Worm (Caenorhabditis elegans) whole organism, late embryonic: Measurements from ENCODE around the gene fbxa-202.

Experiments used
- T23F11.4 ChIP-seq: fragments of 200-800 bp; sonication (Bioruptor generic); optimal IDR thresholded peaks from 2 replicates; lab custom pipeline; 2018; ENCODE audit warnings: mild to moderate bottlenecking, missing genetic modification characterization, missing compliant biosample characterization
- ceh-18 ChIP-seq: sonication (generic microtip); optimal IDR thresholded peaks from 2 replicates; lab custom pipeline; 2016; ENCODE audit warnings: missing genetic modification characterization, missing compliant biosample characterization
- ceh-48 ChIP-seq: sonication (generic microtip); optimal IDR thresholded peaks from 2 replicates; lab custom pipeline; 2016; ENCODE audit warnings: missing genetic modification characterization, inconsistent platforms, missing compliant biosample characterization
- fkh-10 ChIP-seq: fragments of 150-350 bp; optimal IDR thresholded peaks from 2 replicates; lab custom pipeline; 2014; ENCODE audit warnings: missing biosample characterization, missing genetic modification reagents, missing genetic modification characterization
- nfya-1 ChIP-seq: sonication (generic microtip); optimal IDR thresholded peaks from 2 replicates; lab custom pipeline; 2017; ENCODE audit warnings: missing genetic modification characterization, mild to moderate bottlenecking, missing compliant biosample characterization, antibody characterized with exemption, moderate library complexity
- odd-2 ChIP-seq: sonication (generic microtip); optimal IDR thresholded peaks from 2 replicates; lab custom pipeline; 2017; ENCODE audit warnings: antibody characterized with exemption, mild to moderate bottlenecking, missing genetic modification characterization, missing compliant biosample characterization
- pha-2 ChIP-seq: sonication (generic microtip); optimal IDR thresholded peaks from 2 replicates; lab custom pipeline; 2017; ENCODE audit warnings: mild to moderate bottlenecking, missing genetic modification characterization, missing compliant biosample characterization
- pha-4 ChIP-seq: fragments of 150-350 bp; optimal IDR thresholded peaks from 2 replicates; lab custom pipeline; 2018; ENCODE audit warnings: missing biosample characterization, missing genetic modification reagents, missing genetic modification characterization
- pqm-1 ChIP-seq: sonication (generic microtip); optimal IDR thresholded peaks from 2 replicates; lab custom pipeline; 2016; ENCODE audit warnings: missing genetic modification characterization, missing compliant biosample characterization
- sox-4 ChIP-seq: sonication (generic microtip); optimal IDR thresholded peaks from 2 replicates; lab custom pipeline; 2017; ENCODE audit warnings: mild to moderate bottlenecking, missing genetic modification characterization, inconsistent platforms, missing compliant biosample characterization
- ttx-3 ChIP-seq: sonication (generic microtip); optimal IDR thresholded peaks from 2 replicates; lab custom pipeline; 2016; ENCODE audit warnings: missing genetic modification reagents, missing genetic modification characterization, missing compliant biosample characterization
- unc-3 ChIP-seq, 2 experiments: fragments of 200-800 bp in 1 of 2; sonication (Bioruptor generic) in 1 of 2; sonication (generic microtip) in 1 of 2; conservative IDR thresholded peaks in 1 of 2; optimal IDR thresholded peaks in 1 of 2; 2 replicates each; pipeline versions ENCODE4 v1.3.6 to Lab custom; 2016 to 2022; ENCODE audit warnings: missing compliant biosample characterization in 2 of 2, missing genetic modification characterization in 2 of 2, missing genetic modification reagents in 1 of 2
- unc-55 ChIP-seq: sonication (generic microtip); optimal IDR thresholded peaks from 2 replicates; lab custom pipeline; 2017; ENCODE audit warnings: missing biosample characterization, missing genetic modification reagents, missing genetic modification characterization

- TF ChIP-seq ceh-48 (tag; lab: Kevin White, UChicago), result no peak
- TF ChIP-seq ttx-3, result no peak
- no peak for TF ChIP-seq pha-2 (tag; lab: Kevin White, UChicago)
- no peak for TF ChIP-seq unc-55 (GFP tag; lab: Kevin White, UChicago)
- no peak for TF ChIP-seq nfya-1 (tag; lab: Kevin White, UChicago)
- TF ChIP-seq sox-4 (tag; lab: Kevin White, UChicago), result no peak
- no peak for TF ChIP-seq pha-4 (tag; lab: Kevin White, UChicago)
- no peak for TF ChIP-seq odd-2 (tag; lab: Kevin White, UChicago)
- no peak for TF ChIP-seq T23F11.4 (GFP tag; lab: Kevin White, UChicago)
- no peak for TF ChIP-seq ceh-18 (tag; lab: Kevin White, UChicago)
- TF ChIP-seq pqm-1 (tag; lab: Kevin White, UChicago), result no peak
- no peak for TF ChIP-seq fkh-10 (GFP tag; lab: Kevin White, UChicago)
- TF ChIP-seq unc-3 (GFP tag; conservative IDR thresholded peaks at IDR 0.05; lab: Robert Waterston, UW), result no peak
- no peak for TF ChIP-seq unc-3 (tag; optimal IDR thresholded peaks at IDR 0.05; lab: Kevin White, UChicago)
Observed at ce11 chrV:6346906-6347305, 19.8 kb downstream of the fbxa-202 start.
